Fruit fly (Drosophila melanogaster): ENCODE data around the gene CG5645.

CG5645 gene

DNA sequence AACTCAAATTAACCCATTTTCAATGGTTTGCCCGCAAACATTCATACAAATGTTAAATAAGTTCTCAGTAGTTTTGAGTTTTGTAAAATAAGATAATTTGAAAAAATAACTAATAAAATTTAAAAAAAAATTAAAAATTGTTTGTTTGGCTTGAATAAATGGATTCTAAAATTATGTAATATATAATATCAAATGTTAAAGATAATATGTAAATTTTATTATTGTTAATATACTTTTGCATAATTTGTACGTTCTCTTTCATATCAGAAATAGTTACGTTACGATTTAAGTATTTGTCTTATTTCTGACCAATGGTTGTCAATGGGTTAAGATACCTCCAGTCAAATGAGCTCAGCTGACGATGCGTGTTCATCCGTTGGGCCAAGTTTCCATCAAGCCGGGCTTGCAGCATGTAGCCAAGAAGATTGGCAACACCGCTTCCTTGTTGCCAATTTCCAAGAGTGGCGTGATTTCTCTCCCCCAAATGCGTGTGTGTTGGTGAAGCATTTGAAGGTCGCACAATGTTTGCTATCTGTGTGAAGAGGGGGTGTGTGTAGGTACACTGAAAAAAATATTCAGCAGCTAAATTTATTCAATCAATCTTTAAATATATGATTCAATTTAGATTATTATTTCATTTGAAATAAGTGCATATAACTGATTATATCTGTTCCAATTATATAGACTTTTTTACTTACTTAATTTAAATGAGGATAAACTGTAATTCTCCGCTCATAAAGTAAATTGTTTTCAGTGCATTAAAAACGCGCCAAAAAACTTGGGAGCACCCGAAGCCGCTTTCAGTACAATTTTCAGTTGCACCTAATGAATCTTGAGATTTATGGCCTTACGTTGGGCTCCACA is 39.5 kb downstream of the CG5645 start (continued):
- TF ChIP-seq unpg (GFP tag; optimal IDR thresholded peaks at IDR 0.05) (peak; percentile 47), CG17361 (GFP tag; IDR thresholded peaks at IDR 0.05) (peak; percentile 68; the same call in 2 of the 3 replicates)

dm6 chr3L:12095960-12096359 is 40.5 kb downstream of the CG5645 start:
- TF ChIP-seq ttk (GFP tag; IDR thresholded peaks at IDR 0.05), result no peak
- no peak for TF ChIP-seq Fer2 (tag; optimal IDR thresholded peaks at IDR 0.05)
- TF ChIP-seq gt (GFP tag; IDR thresholded peaks at IDR 0.05), result no peak
- no peak for TF ChIP-seq Nf-YA (GFP tag; IDR thresholded peaks at IDR 0.05)

DNA sequence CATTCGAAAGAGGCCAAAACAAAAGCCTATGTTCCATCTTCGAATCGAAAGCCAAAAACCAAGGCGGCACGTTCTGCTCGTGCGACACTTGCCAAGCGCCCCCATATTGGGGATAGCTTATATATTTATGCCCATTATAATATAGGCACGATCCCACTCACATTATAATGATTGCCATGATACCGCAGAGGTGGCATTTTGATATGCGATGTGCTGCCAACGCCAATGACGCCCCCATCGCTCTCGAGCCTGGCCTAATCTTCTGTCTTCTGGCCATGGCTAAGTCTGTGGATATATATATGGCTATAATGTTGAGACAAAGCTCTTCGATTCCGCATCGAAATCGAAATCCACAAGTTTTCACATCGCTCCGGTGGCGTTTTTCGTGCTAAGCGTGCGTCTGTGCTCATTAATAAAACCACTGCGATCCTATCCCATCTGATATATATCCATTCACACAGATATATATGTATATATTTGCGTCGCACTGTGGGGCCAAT is 43.6 kb downstream of the CG5645 start:
- no peak for TF ChIP-seq kay (GFP tag; optimal IDR thresholded peaks at IDR 0.05)
- no peak for TF ChIP-seq sim (GFP tag; IDR thresholded peaks at IDR 0.05)
- TF ChIP-seq CG17186 (GFP tag; optimal IDR thresholded peaks at IDR 0.05), result no peak
- no peak for TF ChIP-seq emc (GFP tag; optimal IDR thresholded peaks at IDR 0.05)
- TF ChIP-seq CG10565 (GFP tag; optimal IDR thresholded peaks at IDR 0.05), result no peak
- peak; percentile 89 for TF ChIP-seq sr (GFP tag; IDR thresholded peaks at IDR 0.05)
- TF ChIP-seq prd (optimal IDR thresholded peaks at IDR 0.05), result no peak
- TF ChIP-seq prd (GFP tag; IDR thresholded peaks at IDR 0.05), result 0 out of 3 replicates have a peak, but pooled peaks have one; percentile 14
- TF ChIP-seq cwo (GFP tag; optimal IDR thresholded peaks at IDR 0.05), result peak; percentile 48
- TF ChIP-seq CG3163 (GFP tag; optimal IDR thresholded peaks at IDR 0.05), result no peak
- peak; percentile 3 for TF ChIP-seq Ets65A (GFP tag)
- no peak for TF ChIP-seq CG7839 (tag; optimal IDR thresholded peaks at IDR 0.05)
- no peak for TF ChIP-seq maf-S (GFP tag; optimal IDR thresholded peaks at IDR 0.05)
- peak; percentile 28 for TF ChIP-seq CG12769 (tag; optimal IDR thresholded peaks at IDR 0.05)
- TF ChIP-seq abd-A (tag; optimal IDR thresholded peaks at IDR 0.05), result peak; percentile 62
- TF ChIP-seq C15 (GFP tag; IDR thresholded peaks at IDR 0.05), result no peak
- peak; percentile 64 for TF ChIP-seq Med (GFP tag)
- peak; percentile 96 for TF ChIP-seq CG13894 (tag; optimal IDR thresholded peaks at IDR 0.05)
- no peak for TF ChIP-seq MBD-R2 (GFP tag; IDR thresholded peaks at IDR 0.05)
- TF ChIP-seq Dad (GFP tag; optimal IDR thresholded peaks at IDR 0.05), result no peak
- no peak for TF ChIP-seq B-H1 (GFP tag; IDR thresholded peaks at IDR 0.05)
- TF ChIP-seq chinmo (GFP tag; IDR thresholded peaks at IDR 0.05; ENCODE audit: partially characterized antibody), result 0 out of 4 replicates have a peak, but pooled peaks have one; percentile 38
- peak; percentile 17 for TF ChIP-seq kni (GFP tag; optimal IDR thresholded peaks at IDR 0.05)

DNA sequence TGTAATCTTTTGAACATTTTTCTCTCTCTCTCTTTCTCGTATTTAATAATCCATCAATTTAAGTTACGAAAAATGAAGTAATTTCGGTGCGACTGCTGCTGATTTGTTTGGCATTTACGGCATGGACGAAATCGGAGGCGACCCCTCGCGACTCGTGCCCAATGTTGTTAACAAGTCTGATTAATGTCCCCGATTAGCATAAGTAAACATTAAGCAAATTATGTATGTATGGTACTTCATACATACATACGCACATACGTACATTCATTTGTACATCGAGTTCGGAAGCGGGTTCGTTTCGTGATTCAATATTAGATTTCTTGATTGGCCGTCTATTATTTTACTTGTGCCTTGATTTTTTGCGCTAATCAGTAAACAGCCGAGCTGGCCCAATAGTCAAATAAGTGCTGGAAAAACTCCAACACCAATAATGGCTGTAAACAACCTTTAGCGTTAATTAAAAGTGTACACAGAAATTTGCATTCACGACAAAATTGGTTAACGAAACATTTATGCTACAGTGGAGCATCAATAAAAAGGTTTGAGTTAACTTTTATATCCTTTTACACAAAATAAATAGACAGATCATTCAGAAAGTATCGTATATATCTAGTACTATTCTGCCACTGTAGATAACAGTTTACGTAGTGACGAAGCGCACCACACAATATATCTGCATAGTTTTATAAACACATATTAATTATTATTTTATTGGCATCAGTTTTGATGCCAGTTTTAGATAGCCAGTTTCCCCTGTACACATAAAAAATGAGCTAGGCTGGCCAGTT is 45.4 kb downstream of the CG5645 start:
- TF ChIP-seq amos (GFP tag; IDR thresholded peaks at IDR 0.05; ENCODE audit: partially characterized antibody) (no peak), CG11696 (GFP tag; IDR thresholded peaks at IDR 0.05) (no peak), so (GFP tag; IDR thresholded peaks at IDR 0.05) (peak; percentile 48; the same call in 1 of the 3 replicates), bowl (GFP tag; IDR thresholded peaks at IDR 0.05) (no peak), CG6689 (GFP tag; IDR thresholded peaks at IDR 0.05) (peak; percentile 52; the same call in 1 of the 2 replicates), CG12769 (tag; optimal IDR thresholded peaks at IDR 0.05) (peak; percentile 68), Atf3 (GFP tag; optimal IDR thresholded peaks at IDR 0.05) (no peak), Neu2 (GFP tag; optimal IDR thresholded peaks at IDR 0.05; ENCODE audit: borderline replicate concordance) (no peak), CG17912 (GFP tag; optimal IDR thresholded peaks at IDR 0.05) (no peak), seq (GFP tag; IDR thresholded peaks at IDR 0.05) (peak; percentile 74; the same call in 1 of the 2 replicates), CG4730 (GFP tag; IDR thresholded peaks at IDR 0.05) (peak; percentile 63), caup (GFP tag; optimal IDR thresholded peaks at IDR 0.05; ENCODE audit: severe bottlenecking) (peak; percentile 31), corto (GFP tag; optimal IDR thresholded peaks at IDR 0.05) (no peak), Ptx1 (GFP tag; IDR thresholded peaks at IDR 0.05) (peak; percentile 77), pfk (GFP tag; optimal IDR thresholded peaks at IDR 0.05) (no peak), gsb (GFP tag; IDR thresholded peaks at IDR 0.05) (peak; percentile 15; the same call in 1 of the 2 replicates)
